Worm (Caenorhabditis elegans) whole organism, L3 larva: ENCODE data around the gene VM106R.1.

ENCODE experiments used
- R02D3.7 ChIP-seq: fragments of 150-350 bp; optimal IDR thresholded peaks from 2 replicates; lab custom pipeline; 2014; ENCODE audit warnings: missing biosample characterization, missing genetic modification characterization
- ceh-16 ChIP-seq: sonication (generic microtip); optimal IDR thresholded peaks from 2 replicates; lab custom pipeline; 2017; ENCODE audit warnings: missing biosample characterization, missing genetic modification characterization
- ceh-82 ChIP-seq: fragments of 150-350 bp; optimal IDR thresholded peaks from 2 replicates; lab custom pipeline; 2014; ENCODE audit warnings: missing biosample characterization, missing genetic modification characterization
- ceh-9 ChIP-seq: sonication (generic microtip); optimal IDR thresholded peaks from 2 replicates; lab custom pipeline; 2018; ENCODE audit warnings: missing biosample characterization, missing genetic modification characterization
- daf-12 ChIP-seq: fragments of 150-350 bp; optimal IDR thresholded peaks from 2 replicates; lab custom pipeline; 2014; ENCODE audit warnings: missing biosample characterization, missing genetic modification reagents, missing genetic modification characterization
- egl-27 ChIP-seq: sonication (generic microtip); optimal IDR thresholded peaks from 4 replicates; lab custom pipeline; 2017; ENCODE audit warnings: missing biosample characterization, missing genetic modification reagents, missing genetic modification characterization
- egl-5 ChIP-seq: fragments of 150-350 bp; optimal IDR thresholded peaks from 2 replicates; lab custom pipeline; 2017; ENCODE audit warnings: missing biosample characterization, missing genetic modification reagents, missing genetic modification characterization, inconsistent platforms
- elt-1 ChIP-seq: fragments of 150-350 bp; optimal IDR thresholded peaks from 2 replicates; lab custom pipeline; 2014; ENCODE audit warnings: missing biosample characterization, missing genetic modification characterization
- elt-2 ChIP-seq: sonication (generic microtip); optimal IDR thresholded peaks from 2 replicates; lab custom pipeline; 2016; ENCODE audit warnings: missing genetic modification reagents, mild to moderate bottlenecking, missing genetic modification characterization, missing compliant biosample characterization
- elt-3 ChIP-seq, 3 experiments: fragments of 150-350 bp in 1 of 3; sonication (generic microtip) in 2 of 3; optimal IDR thresholded peaks; 2 replicates in 2 of 3; 4 replicates in 1 of 3; lab custom pipeline; 2014 to 2017; ENCODE audit warnings: missing biosample characterization in 3 of 3, missing genetic modification characterization in 3 of 3
- eor-1 ChIP-seq, 2 experiments: fragments of 150-350 bp; optimal IDR thresholded peaks; 2 replicates each; lab custom pipeline; 2014 to 2018; ENCODE audit warnings: missing biosample characterization in 2 of 2, missing genetic modification characterization in 2 of 2
- fos-1 ChIP-seq: fragments of 150-350 bp; optimal IDR thresholded peaks from 2 replicates; lab custom pipeline; 2014; ENCODE audit warnings: missing biosample characterization, missing genetic modification characterization
- hmg-11 ChIP-seq: sonication (generic microtip); optimal IDR thresholded peaks from 2 replicates; lab custom pipeline; 2016; ENCODE audit warnings: missing genetic modification characterization, missing compliant biosample characterization
- jun-1 ChIP-seq: fragments of 150-350 bp; optimal IDR thresholded peaks from 2 replicates; lab custom pipeline; 2014; ENCODE audit warnings: missing biosample characterization, missing genetic modification reagents, missing genetic modification characterization
- lin-15B ChIP-seq: fragments of 150-350 bp; optimal IDR thresholded peaks from 2 replicates; lab custom pipeline; 2014; ENCODE audit warnings: missing biosample characterization, missing genetic modification characterization
- lin-39 ChIP-seq: fragments of 150-350 bp; optimal IDR thresholded peaks from 2 replicates; lab custom pipeline; 2018; ENCODE audit warnings: missing biosample characterization, missing genetic modification reagents, missing genetic modification characterization
- lsy-12 ChIP-seq: sonication (generic microtip); optimal IDR thresholded peaks from 2 replicates; lab custom pipeline; 2016; ENCODE audit warnings: mild to moderate bottlenecking, missing genetic modification characterization, missing compliant biosample characterization
- mdl-1 ChIP-seq: fragments of 150-350 bp; optimal IDR thresholded peaks from 2 replicates; lab custom pipeline; 2014; ENCODE audit warnings: missing biosample characterization, missing genetic modification characterization
- mml-1 ChIP-seq: fragments of 150-350 bp; sonication (generic microtip); optimal IDR thresholded peaks from 3 replicates; lab custom pipeline; 2014; ENCODE audit warnings: missing biosample characterization, missing genetic modification characterization
- nfya-1 ChIP-seq: sonication (generic microtip); optimal IDR thresholded peaks from 2 replicates; lab custom pipeline; 2017; ENCODE audit warnings: missing genetic modification characterization, mild to moderate bottlenecking, missing compliant biosample characterization, antibody characterized with exemption, moderate library complexity; ENCODE audit not compliant: insufficient read depth
- nhr-12 ChIP-seq: fragments of 150-350 bp; optimal IDR thresholded peaks from 2 replicates; lab custom pipeline; 2014; ENCODE audit warnings: missing biosample characterization, missing genetic modification characterization
- nhr-23 ChIP-seq: fragments of 150-350 bp; optimal IDR thresholded peaks from 2 replicates; lab custom pipeline; 2014; ENCODE audit warnings: missing biosample characterization, missing genetic modification reagents, missing genetic modification characterization
- nhr-25 ChIP-seq: sonication (generic microtip); optimal IDR thresholded peaks from 2 replicates; lab custom pipeline; 2017; ENCODE audit warnings: missing biosample characterization, missing genetic modification characterization
- nhr-43 ChIP-seq: sonication (generic microtip); optimal IDR thresholded peaks from 2 replicates; lab custom pipeline; 2016; ENCODE audit warnings: mild to moderate bottlenecking, missing genetic modification characterization, missing compliant biosample characterization; ENCODE audit not compliant: poor library complexity, severe bottlenecking
- nhr-76 ChIP-seq: fragments of 150-350 bp; sonication (generic microtip); optimal IDR thresholded peaks from 5 replicates; lab custom pipeline; 2014; ENCODE audit warnings: missing biosample characterization, missing genetic modification characterization
- nhr-77 ChIP-seq: fragments of 150-350 bp; optimal IDR thresholded peaks from 2 replicates; lab custom pipeline; 2014; ENCODE audit warnings: missing biosample characterization, missing genetic modification characterization
- pha-4 ChIP-seq: fragments of 150-350 bp; optimal IDR thresholded peaks from 2 replicates; lab custom pipeline; 2014; ENCODE audit warnings: missing biosample characterization, missing genetic modification reagents, missing genetic modification characterization
- pqm-1 ChIP-seq: fragments of 150-350 bp; optimal IDR thresholded peaks from 2 replicates; lab custom pipeline; 2017; ENCODE audit warnings: missing biosample characterization, missing genetic modification characterization, inconsistent platforms
- sea-2 ChIP-seq: fragments of 150-350 bp; sonication (generic microtip); optimal IDR thresholded peaks from 4 replicates; lab custom pipeline; 2014; ENCODE audit warnings: missing biosample characterization, missing genetic modification reagents, missing genetic modification characterization
- snpc-4 ChIP-seq: fragments of 150-350 bp; optimal IDR thresholded peaks from 2 replicates; lab custom pipeline; 2014; ENCODE audit warnings: missing biosample characterization, missing genetic modification characterization
- tbx-2 ChIP-seq: sonication (generic microtip); optimal IDR thresholded peaks from 2 replicates; lab custom pipeline; 2016; ENCODE audit warnings: mild to moderate bottlenecking, missing genetic modification characterization, missing compliant biosample characterization
- unc-62 ChIP-seq: fragments of 150-350 bp; sonication (generic microtip); optimal IDR thresholded peaks from 4 replicates; lab custom pipeline; 2014; ENCODE audit warnings: missing biosample characterization, missing genetic modification reagents, missing genetic modification characterization
- zag-1 ChIP-seq: fragments of 150-350 bp; optimal IDR thresholded peaks from 2 replicates; lab custom pipeline; 2014; ENCODE audit warnings: missing biosample characterization, missing genetic modification characterization
- ztf-11 ChIP-seq: fragments of 150-350 bp; optimal IDR thresholded peaks from 2 replicates; lab custom pipeline; 2014; ENCODE audit warnings: missing biosample characterization, missing genetic modification characterization
- ztf-4 ChIP-seq: fragments of 150-350 bp; optimal IDR thresholded peaks from 2 replicates; lab custom pipeline; 2014; ENCODE audit warnings: missing biosample characterization, missing genetic modification characterization

Gene VM106R.1

DNA sequence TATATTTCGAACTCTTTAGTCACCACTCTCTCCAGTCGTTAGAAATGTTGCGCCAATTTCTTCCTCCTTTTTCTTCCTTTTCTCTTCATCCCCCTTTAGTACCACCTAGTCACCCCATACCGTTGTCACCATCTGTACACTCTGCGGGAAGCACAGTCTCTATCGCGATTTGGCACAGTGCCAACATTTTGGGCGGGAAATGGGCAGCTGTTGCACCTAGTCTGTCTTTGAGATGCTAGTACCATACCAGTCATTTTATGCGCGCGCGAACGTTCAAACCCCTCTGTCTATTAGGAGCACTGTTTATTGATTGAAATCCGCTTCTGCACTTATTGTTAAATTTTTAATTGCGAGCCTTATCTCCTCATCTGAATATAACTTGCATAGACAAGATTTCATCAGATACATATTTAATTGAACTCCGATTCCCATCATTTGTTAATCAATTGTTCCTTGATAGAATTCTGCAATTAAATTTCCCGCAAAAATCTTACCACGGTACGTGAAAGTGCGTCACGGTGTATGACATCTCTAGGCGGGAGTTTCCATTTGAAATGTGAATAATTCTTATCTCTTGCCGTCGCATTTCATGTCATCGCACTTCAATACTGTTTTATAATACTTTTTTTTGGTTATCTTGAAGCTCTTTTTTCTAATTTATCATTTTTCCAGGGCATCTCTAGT, 44.1 kb downstream of the VM106R.1 start, which contains the start of gene cdl-1:
Gene cdl-1, plus strand, starts transcription at position 673 of the 684 bp plus-strand sequence.
- TF ChIP-seq lin-39 (tag; lab: Kevin White, UChicago) (peak; percentile 19), ceh-82 (tag; lab: Kevin White, UChicago) (no peak), hmg-11 (peak; percentile 39), pqm-1 (tag; lab: Kevin White, UChicago) (peak; percentile 12), egl-27 (tag; lab: Kevin White, UChicago) (no peak), snpc-4 (peak; percentile 80), nhr-76 (tag; lab: Kevin White, UChicago) (no peak), egl-5 (tag; lab: Kevin White, UChicago) (peak; percentile 8), ceh-9 (tag; lab: Kevin White, UChicago) (no peak), nhr-23 (tag; lab: Kevin White, UChicago) (peak; percentile 73), daf-12 (tag; lab: Kevin White, UChicago) (no peak), R02D3.7 (tag; lab: Kevin White, UChicago) (peak; percentile 23), nfya-1 (tag; lab: Kevin White, UChicago) (peak; percentile 69), pha-4 (tag; lab: Kevin White, UChicago) (peak; percentile 76), elt-2 (tag; lab: Kevin White, UChicago) (peak; percentile 59), nhr-25 (tag; lab: Kevin White, UChicago) (peak; percentile 67), lin-15B (peak; percentile 75), nhr-12 (tag; lab: Kevin White, UChicago) (no peak)

DNA sequence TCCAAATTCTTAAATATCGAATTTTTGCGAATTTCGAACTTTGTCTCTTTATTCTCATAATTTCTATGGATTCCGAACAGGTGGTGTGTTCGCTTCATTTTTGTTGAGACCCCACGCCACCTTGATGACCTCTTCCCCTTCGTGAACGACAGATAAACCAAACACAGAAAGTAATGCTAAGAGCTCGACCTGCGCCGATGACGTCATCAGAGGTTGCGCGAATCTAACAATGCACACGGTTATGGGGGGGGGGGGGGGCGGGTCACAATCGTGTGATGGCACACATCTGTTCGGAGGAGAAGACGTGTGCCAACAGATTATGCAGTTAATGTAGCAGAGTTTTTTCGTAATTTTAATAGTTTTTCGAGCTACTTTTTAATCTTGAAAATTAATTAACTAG, 44.7 kb downstream of the VM106R.1 start:
- TF ChIP-seq mdl-1 (tag; lab: Kevin White, UChicago) (no peak), mml-1 (tag; lab: Kevin White, UChicago) (no peak), sea-2 (no peak), fos-1 (tag; lab: Kevin White, UChicago) (no peak), egl-5 (tag; lab: Kevin White, UChicago) (no peak), jun-1 (tag; lab: Kevin White, UChicago) (no peak), ceh-82 (tag; lab: Kevin White, UChicago) (no peak), tbx-2 (tag; lab: Kevin White, UChicago) (no peak), ztf-11 (tag; lab: Kevin White, UChicago) (no peak), nhr-77 (tag; lab: Kevin White, UChicago) (no peak), lin-39 (tag; lab: Kevin White, UChicago) (no peak), nfya-1 (tag; lab: Kevin White, UChicago) (no peak), nhr-43 (tag; lab: Kevin White, UChicago) (no peak), nhr-12 (tag; lab: Kevin White, UChicago) (no peak), egl-27 (tag; lab: Kevin White, UChicago) (no peak), ceh-9 (tag; lab: Kevin White, UChicago) (no peak), elt-3 (tag; optimal IDR thresholded peaks at IDR 0.05; lab: Kevin White, UChicago) (no peak), lin-15B (no peak), zag-1 (tag; lab: Kevin White, UChicago) (no peak)

DNA sequence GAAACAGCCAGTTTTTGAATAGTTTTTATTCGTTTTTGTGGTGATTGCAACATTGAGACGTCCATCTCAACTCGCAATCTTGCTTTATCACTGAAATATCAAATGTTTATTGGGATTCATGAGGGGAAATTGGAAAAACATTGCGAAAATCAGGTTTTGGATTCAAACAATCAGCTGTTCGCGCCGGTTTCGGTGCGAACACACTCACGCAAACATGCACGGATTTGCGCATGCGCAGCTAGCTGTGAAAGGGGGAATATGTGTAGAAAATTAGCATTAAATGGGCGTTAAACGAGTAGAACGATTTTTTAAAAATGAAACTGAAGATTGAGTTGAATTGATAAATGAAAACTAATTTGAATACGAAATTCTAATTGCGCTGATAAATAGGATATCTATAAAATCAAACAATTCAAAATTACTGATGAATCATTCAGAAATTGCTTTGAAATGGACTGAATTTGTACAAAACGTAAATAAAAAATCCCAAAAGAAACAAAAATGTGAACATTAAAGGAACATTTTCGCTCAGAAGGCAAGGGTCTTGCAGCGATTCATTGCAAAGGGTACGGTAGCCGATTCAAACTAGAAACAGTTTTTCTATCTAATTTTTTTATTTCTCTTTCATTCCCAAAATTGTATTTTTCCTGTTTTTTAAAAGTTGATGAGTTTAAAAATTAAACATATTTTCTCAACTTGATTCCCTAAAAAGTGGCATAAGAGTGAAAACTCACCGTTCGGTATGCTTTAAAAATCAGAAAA, 45.6 kb downstream of the VM106R.1 start, which contains the start of gene ect-2:
Gene ect-2, minus strand, starts transcription at position 762 of the 762 bp plus-strand sequence.
- TF ChIP-seq eor-1 (tag; optimal IDR thresholded peaks at IDR 0.05; lab: Kevin White, UChicago), result no peak
- peak; percentile 34 for TF ChIP-seq nfya-1 (tag; lab: Kevin White, UChicago)
- TF ChIP-seq lin-15B, result peak; percentile 5
- peak; percentile 37 for TF ChIP-seq nhr-25 (tag; lab: Kevin White, UChicago)

DNA sequence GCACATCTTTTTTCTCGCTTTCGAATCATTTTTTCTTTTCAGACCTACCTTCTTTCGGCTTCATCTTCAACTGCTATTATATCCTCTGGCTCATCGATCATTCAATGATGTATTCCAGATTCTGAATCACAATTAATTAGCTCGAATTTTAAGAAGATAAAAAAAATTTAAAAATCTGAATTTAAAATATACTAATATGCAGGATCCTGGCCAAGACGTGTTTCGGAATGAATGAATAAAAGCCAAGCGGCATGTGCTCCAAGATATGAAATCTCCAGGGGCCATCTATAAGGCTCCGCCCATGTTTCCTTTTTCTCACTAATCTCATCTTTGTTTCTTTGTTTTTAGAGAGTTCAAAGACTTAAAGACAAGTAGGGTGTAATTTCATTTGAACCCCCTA, 51.0 kb downstream of the VM106R.1 start, which contains the start of gene mpz-1:
Gene mpz-1, minus strand, starts transcription at position 101 of the 400 bp plus-strand sequence.
- TF ChIP-seq elt-1 (tag; lab: Kevin White, UChicago), result no peak
- TF ChIP-seq unc-62, result no peak
- TF ChIP-seq ztf-4 (tag; lab: Kevin White, UChicago), result no peak
- no peak for TF ChIP-seq nhr-23 (tag; lab: Kevin White, UChicago)
- no peak for TF ChIP-seq egl-5 (tag; lab: Kevin White, UChicago)
- no peak for TF ChIP-seq eor-1 (tag; optimal IDR thresholded peaks at IDR 0.05; lab: Kevin White, UChicago)
- TF ChIP-seq nhr-76 (tag; lab: Kevin White, UChicago), result no peak
- no peak for TF ChIP-seq lsy-12 (tag; lab: Kevin White, UChicago)
- no peak for TF ChIP-seq nfya-1 (tag; lab: Kevin White, UChicago)
- TF ChIP-seq ceh-82 (tag; lab: Kevin White, UChicago), result no peak
- no peak for TF ChIP-seq jun-1 (tag; lab: Kevin White, UChicago)
- TF ChIP-seq daf-12 (tag; lab: Kevin White, UChicago), result no peak
- no peak for TF ChIP-seq sea-2
- no peak for TF ChIP-seq hmg-11
- no peak for TF ChIP-seq ceh-16 (tag; lab: Kevin White, UChicago)
